Fruit fly (Drosophila melanogaster) whole organism, pupa: ENCODE results near the gene Tom20.

Source experiments
- CG10348 ChIP-seq: fragments of 200-800 bp; sonication (Bioruptor generic); IDR thresholded peaks from 2 replicates; pipeline ENCODE4 v1.3.6; 2022; ENCODE audit warnings: missing biosample characterization, missing genetic modification characterization
- CG13204 ChIP-seq: fragments of 200-800 bp; sonication (Bioruptor generic); optimal IDR thresholded peaks from 2 replicates; lab custom pipeline; 2018; ENCODE audit warnings: missing biosample characterization, mild to moderate bottlenecking, missing genetic modification characterization, moderate library complexity
- CG17806 ChIP-seq: fragments of 200-800 bp; sonication (Bioruptor generic); optimal IDR thresholded peaks from 2 replicates; lab custom pipeline; 2018; ENCODE audit warnings: missing biosample characterization, mild to moderate bottlenecking, missing genetic modification characterization, moderate library complexity
- CG32121 ChIP-seq: fragments of 200-800 bp; sonication (Bioruptor generic); IDR thresholded peaks from 2 replicates; pipeline ENCODE4 v1.3.6; 2022; ENCODE audit warnings: missing biosample characterization, missing genetic modification characterization
- CG34367 ChIP-seq: fragments of 200-800 bp; sonication (Bioruptor generic); optimal IDR thresholded peaks from 2 replicates; lab custom pipeline; 2018; ENCODE audit warnings: missing biosample characterization, mild to moderate bottlenecking, missing genetic modification characterization
- CG4496 ChIP-seq: fragments of 200-800 bp; sonication (Bioruptor generic); IDR thresholded peaks from 3 replicates; pipeline ENCODE4 v1.3.6; 2022; ENCODE audit warnings: missing biosample characterization, missing genetic modification characterization
- CG8159 ChIP-seq: fragments of 200-800 bp; sonication (Bioruptor generic); optimal IDR thresholded peaks from 3 replicates; lab custom pipeline; 2018; ENCODE audit warnings: missing biosample characterization, mild to moderate bottlenecking, missing genetic modification characterization, moderate library complexity
- CG8301 ChIP-seq: fragments of 200-800 bp; sonication (Bioruptor generic); optimal IDR thresholded peaks from 2 replicates; lab custom pipeline; 2018; ENCODE audit warnings: missing biosample characterization, mild to moderate bottlenecking, missing genetic modification characterization
- CG9948 ChIP-seq: fragments of 200-800 bp; sonication (Bioruptor generic); optimal IDR thresholded peaks from 2 replicates; lab custom pipeline; 2018; ENCODE audit warnings: missing biosample characterization, mild to moderate bottlenecking, missing genetic modification characterization, moderate library complexity
- D1 ChIP-seq: fragments of 200-800 bp; sonication (Bioruptor generic); optimal IDR thresholded peaks from 2 replicates; lab custom pipeline; 2018; ENCODE audit warnings: missing biosample characterization, mild to moderate bottlenecking, missing genetic modification characterization, moderate library complexity
- EcR ChIP-seq: fragments of 200-800 bp; sonication (Bioruptor generic); optimal IDR thresholded peaks from 3 replicates; lab custom pipeline; 2019; ENCODE audit warnings: missing biosample characterization, missing genetic modification characterization, mild to moderate bottlenecking, moderate library complexity, missing genetic modification reagents
- Ets98B ChIP-seq: fragments of 200-800 bp; sonication (Bioruptor generic); IDR thresholded peaks from 2 replicates; pipeline ENCODE4 v1.3.6; 2022; ENCODE audit warnings: missing biosample characterization, missing genetic modification characterization
- Pif1A ChIP-seq: fragments of 200-800 bp; sonication (Bioruptor generic); optimal IDR thresholded peaks from 3 replicates; lab custom pipeline; 2016; ENCODE audit warnings: missing biosample characterization, missing genetic modification characterization
- Pif1B ChIP-seq: fragments of 200-800 bp; sonication (Bioruptor generic); optimal IDR thresholded peaks from 3 replicates; lab custom pipeline; 2016; ENCODE audit warnings: missing biosample characterization, missing genetic modification characterization
- fd96Ca ChIP-seq: fragments of 200-800 bp; sonication (Bioruptor generic); IDR thresholded peaks from 3 replicates; pipeline ENCODE4 v1.3.6; 2022; ENCODE audit warnings: missing biosample characterization, missing genetic modification characterization
- rn ChIP-seq: fragments of 200-800 bp; sonication (Bioruptor generic); IDR thresholded peaks from 2 replicates; pipeline ENCODE4 v1.3.6; 2022; ENCODE audit warnings: missing biosample characterization, missing genetic modification characterization

The Tom20 gene

DNA sequence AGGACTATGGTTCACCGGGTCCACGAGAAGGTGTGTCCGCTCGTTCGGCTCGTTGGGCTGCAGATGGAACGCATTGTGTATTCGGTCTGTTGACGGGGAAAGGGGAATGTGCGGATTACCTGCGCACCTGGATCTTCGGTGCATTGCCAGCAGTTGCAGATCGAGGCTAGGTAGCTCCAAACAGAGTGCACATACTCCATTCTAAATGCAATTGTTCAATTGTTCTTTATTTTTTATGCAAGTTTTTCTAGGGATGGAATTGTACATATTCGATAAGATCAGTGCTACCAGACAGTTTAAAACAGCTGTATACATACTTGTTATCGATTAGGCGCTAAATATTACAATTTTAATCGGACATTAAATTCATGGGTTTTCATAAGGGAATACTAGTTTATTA is 28.3 kb downstream of the Tom20 start, which contains the start of gene Lamtor1:
Gene Lamtor1, minus strand, starts transcription at position 268 of the 400 bp plus-strand sequence.
- TF ChIP-seq EcR (GFP tag; lab: Kevin White, UChicago) (no peak), CG9948 (tag; lab: Kevin White, UChicago) (no peak), CG13204 (GFP tag; lab: Kevin White, UChicago) (no peak)

- TF ChIP-seq CG17806 (no peak), Ets98B (GFP tag; lab: Robert Waterston, UW) (no peak), fd96Ca (GFP tag; lab: Robert Waterston, UW) (no peak), CG8301 (tag; lab: Kevin White, UChicago) (no peak), CG13204 (GFP tag; lab: Kevin White, UChicago) (no peak), EcR (GFP tag; lab: Kevin White, UChicago) (no peak), CG10348 (GFP tag; lab: Robert Waterston, UW) (no peak), Pif1A (GFP tag; lab: Kevin White, UChicago) (no peak), rn (GFP tag; lab: Robert Waterston, UW) (no peak), CG8159 (no peak), CG34367 (tag; lab: Kevin White, UChicago) (no peak), CG4496 (GFP tag; lab: Robert Waterston, UW) (no peak), CG32121 (GFP tag; lab: Robert Waterston, UW) (no peak), Pif1B (GFP tag; lab: Kevin White, UChicago) (no peak), D1 (tag; lab: Kevin White, UChicago) (no peak), CG9948 (tag; lab: Kevin White, UChicago) (no peak)
Observed at dm6 chr3L:20036610-20037009, 36.2 kb downstream of the Tom20 start.
